Fruit fly (Drosophila melanogaster): ENCODE measurements around the gene Pka-R1.

dm6 chr3L:20800208-20800607, 15.7 kb upstream of the Pka-R1 start, which contains the start of gene Spc105R:
- no peak for TF ChIP-seq CG6808 (GFP tag; optimal IDR thresholded peaks at IDR 0.05)
- no peak for TF ChIP-seq Ets96B (tag; optimal IDR thresholded peaks at IDR 0.05)
- TF ChIP-seq CG8319 (GFP tag; optimal IDR thresholded peaks at IDR 0.05): no peak
